Worm (Caenorhabditis elegans): ENCODE results near the gene emc-5.
A peak's percentile ranks its signal among the peaks of the same experiment; 100 is the strongest.

The emc-5 gene

DNA sequence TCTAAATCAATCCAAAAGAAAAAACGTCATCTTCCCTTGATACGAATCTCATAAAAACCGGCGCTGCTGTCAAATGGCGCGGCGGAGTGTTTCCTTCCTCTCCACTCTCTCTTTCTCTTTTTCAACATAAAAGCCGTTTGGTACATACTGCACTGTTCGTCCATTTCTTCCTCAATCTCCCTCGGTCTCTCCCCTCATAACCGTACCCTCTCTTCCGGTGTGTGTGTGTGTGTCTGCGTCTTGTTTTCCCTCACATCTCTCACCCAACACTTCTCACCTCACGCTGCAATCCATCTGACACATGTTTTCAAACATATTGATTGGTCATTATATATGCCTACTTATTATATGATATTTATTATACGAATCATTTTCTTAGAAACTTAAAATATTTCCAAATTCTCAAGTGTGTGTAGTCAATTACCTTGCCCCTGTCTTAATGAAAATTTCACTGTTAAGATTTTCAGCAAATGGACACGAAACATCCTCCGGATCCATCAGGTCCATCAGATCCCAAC, 32.1 kb upstream of the emc-5 start, which contains the start of the genes aars-1 and rga-1 (continued):
- TF ChIP-seq ceh-100 (GFP tag; IDR thresholded peaks at IDR 0.05): no peak
- peak; percentile 80 for TF ChIP-seq attf-5 (GFP tag; optimal IDR thresholded peaks at IDR 0.05)
- TF ChIP-seq tlf-1 (GFP tag; optimal IDR thresholded peaks at IDR 0.05): no peak
- no peak for TF ChIP-seq ccch-3 (GFP tag; optimal IDR thresholded peaks at IDR 0.05)
- TF ChIP-seq F52B5.7 (tag; optimal IDR thresholded peaks at IDR 0.05): no peak
- TF ChIP-seq cebp-2 (GFP tag; IDR thresholded peaks at IDR 0.05): no peak
- TF ChIP-seq tbx-9 (tag; optimal IDR thresholded peaks at IDR 0.05; ENCODE audit: borderline replicate concordance): no peak
- no peak for TF ChIP-seq hlh-26 (GFP tag; conservative IDR thresholded peaks at IDR 0.05)
- no peak for TF ChIP-seq zim-3 (tag; optimal IDR thresholded peaks at IDR 0.05)
- no peak for TF ChIP-seq ceh-91 (GFP tag; IDR thresholded peaks at IDR 0.05)
- no peak for TF ChIP-seq B0019.2 (GFP tag; conservative IDR thresholded peaks at IDR 0.05)
- TF ChIP-seq F33H1.4 (GFP tag; IDR thresholded peaks at IDR 0.05): no peak
- TF ChIP-seq him-1 (tag; optimal IDR thresholded peaks at IDR 0.05): no peak
- TF ChIP-seq nhr-90 (tag; optimal IDR thresholded peaks at IDR 0.05): no peak
- TF ChIP-seq tbp1 (GFP tag; optimal IDR thresholded peaks at IDR 0.05): peak; percentile 31
- no peak for TF ChIP-seq ztf-3 (GFP tag; optimal IDR thresholded peaks at IDR 0.05)
- TF ChIP-seq ztf-6 (GFP tag; IDR thresholded peaks at IDR 0.05): no peak
- TF ChIP-seq snpc-1.1 (tag; optimal IDR thresholded peaks at IDR 0.05; ENCODE audit: insufficient read depth): no peak
- TF ChIP-seq madf-6 (GFP tag; IDR thresholded peaks at IDR 0.05): no peak
- TF ChIP-seq C06A6.2 (GFP tag; conservative IDR thresholded peaks at IDR 0.05): no peak
- no peak for TF ChIP-seq rpc-1 (optimal IDR thresholded peaks at IDR 0.05)
- no peak for TF ChIP-seq rpc-1 (tag; optimal IDR thresholded peaks at IDR 0.05)
- TF ChIP-seq F23B12.7 (tag; optimal IDR thresholded peaks at IDR 0.05; ENCODE audit: insufficient read depth): no peak
- no peak for TF ChIP-seq nfya-1 (tag; optimal IDR thresholded peaks at IDR 0.05; ENCODE audit: borderline replicate concordance, insufficient read depth)
- TF ChIP-seq hmg-20 (GFP tag; IDR thresholded peaks at IDR 0.05): no peak
- no peak for TF ChIP-seq aptf-3 (GFP tag; IDR thresholded peaks at IDR 0.05)
- no peak for TF ChIP-seq snpc-1.3 (tag; optimal IDR thresholded peaks at IDR 0.05; ENCODE audit: insufficient read depth)
- TF ChIP-seq hsf-1 (GFP tag; IDR thresholded peaks at IDR 0.05): no peak
- no peak for TF ChIP-seq ztf-26 (tag; optimal IDR thresholded peaks at IDR 0.05)
- 0 out of 2 replicates have a peak, but pooled peaks have one; percentile 33 for TF ChIP-seq pbrm-1 (GFP tag; IDR thresholded peaks at IDR 0.05)
- no peak for TF ChIP-seq hlh-12 (tag; optimal IDR thresholded peaks at IDR 0.05)
- peak; percentile 66; the same call in 1 of the 2 replicates for TF ChIP-seq hmg-1.2 (GFP tag; IDR thresholded peaks at IDR 0.05)
- TF ChIP-seq K11D2.4 (GFP tag; IDR thresholded peaks at IDR 0.05): no peak
- TF ChIP-seq efl-1 (GFP tag; optimal IDR thresholded peaks at IDR 0.05): no peak
- TF ChIP-seq dpff-1 (tag; optimal IDR thresholded peaks at IDR 0.05): no peak
- TF ChIP-seq fkh-3 (tag; optimal IDR thresholded peaks at IDR 0.05): no peak
- TF ChIP-seq Y67H2A.10 (GFP tag; conservative IDR thresholded peaks at IDR 0.05): no peak
- TF ChIP-seq ceh-27 (GFP tag; optimal IDR thresholded peaks at IDR 0.05): no peak
- TF ChIP-seq snpc-3.4 (tag; optimal IDR thresholded peaks at IDR 0.05): no peak
- TF ChIP-seq chd-7 (tag; optimal IDR thresholded peaks at IDR 0.05): peak; percentile 30
- TF ChIP-seq C17E4.6 (GFP tag; IDR thresholded peaks at IDR 0.05): no peak
- no peak for TF ChIP-seq nhr-179 (tag; optimal IDR thresholded peaks at IDR 0.05)
- TF ChIP-seq ekl-4 (GFP tag; IDR thresholded peaks at IDR 0.05): no peak
- TF ChIP-seq F39B2.1 (GFP tag; IDR thresholded peaks at IDR 0.05): no peak
- TF ChIP-seq mes-4 (tag; optimal IDR thresholded peaks at IDR 0.05): no peak
- TF ChIP-seq rec-8 (tag; optimal IDR thresholded peaks at IDR 0.05): no peak
- TF ChIP-seq F57A8.1 (GFP tag; optimal IDR thresholded peaks at IDR 0.05): no peak
- no peak for TF ChIP-seq ceh-40 (GFP tag; IDR thresholded peaks at IDR 0.05)
- TF ChIP-seq mcd-1 (GFP tag; IDR thresholded peaks at IDR 0.05): 0 out of 2 replicates have a peak, but pooled peaks have one; percentile 48

All from whole organism, young adult.